Worm (Caenorhabditis elegans) whole organism, L3 larva: ENCODE measurements around the gene plep-1.

Experiments used
- R02D3.7 ChIP-seq: fragments of 150-350 bp; optimal IDR thresholded peaks from 2 replicates; lab custom pipeline; 2014; ENCODE audit warnings: missing biosample characterization, missing genetic modification characterization
- ama-1 ChIP-seq: fragments of 150-350 bp; optimal IDR thresholded peaks from 2 replicates; lab custom pipeline; 2018
- ceh-28 ChIP-seq: fragments of 150-350 bp; optimal IDR thresholded peaks from 2 replicates; lab custom pipeline; 2014; ENCODE audit warnings: missing biosample characterization, missing genetic modification reagents, missing genetic modification characterization
- ceh-9 ChIP-seq: sonication (generic microtip); optimal IDR thresholded peaks from 2 replicates; lab custom pipeline; 2018; ENCODE audit warnings: missing biosample characterization, missing genetic modification characterization
- daf-12 ChIP-seq: fragments of 150-350 bp; optimal IDR thresholded peaks from 2 replicates; lab custom pipeline; 2014; ENCODE audit warnings: missing biosample characterization, missing genetic modification reagents, missing genetic modification characterization
- egl-27 ChIP-seq: sonication (generic microtip); optimal IDR thresholded peaks from 4 replicates; lab custom pipeline; 2017; ENCODE audit warnings: missing biosample characterization, missing genetic modification reagents, missing genetic modification characterization
- elt-1 ChIP-seq: fragments of 150-350 bp; optimal IDR thresholded peaks from 2 replicates; lab custom pipeline; 2014; ENCODE audit warnings: missing biosample characterization, missing genetic modification characterization
- elt-2 ChIP-seq: sonication (generic microtip); optimal IDR thresholded peaks from 2 replicates; lab custom pipeline; 2016; ENCODE audit warnings: missing genetic modification reagents, mild to moderate bottlenecking, missing genetic modification characterization, missing compliant biosample characterization
- elt-3 ChIP-seq, 3 experiments: fragments of 150-350 bp in 1 of 3; sonication (generic microtip) in 2 of 3; optimal IDR thresholded peaks; 2 replicates in 2 of 3; 4 replicates in 1 of 3; lab custom pipeline; 2014 to 2017; ENCODE audit warnings: missing biosample characterization in 3 of 3, missing genetic modification characterization in 3 of 3
- eor-1 ChIP-seq, 2 experiments: fragments of 150-350 bp; optimal IDR thresholded peaks; 2 replicates each; lab custom pipeline; 2014 to 2018; ENCODE audit warnings: missing biosample characterization in 2 of 2, missing genetic modification characterization in 2 of 2
- fkh-10 ChIP-seq: sonication (generic microtip); optimal IDR thresholded peaks from 2 replicates; lab custom pipeline; 2017; ENCODE audit warnings: missing biosample characterization, missing genetic modification reagents, missing genetic modification characterization
- hmg-11 ChIP-seq: sonication (generic microtip); optimal IDR thresholded peaks from 2 replicates; lab custom pipeline; 2016; ENCODE audit warnings: missing genetic modification characterization, missing compliant biosample characterization
- jun-1 ChIP-seq: fragments of 150-350 bp; optimal IDR thresholded peaks from 2 replicates; lab custom pipeline; 2014; ENCODE audit warnings: missing biosample characterization, missing genetic modification reagents, missing genetic modification characterization
- mdl-1 ChIP-seq: fragments of 150-350 bp; optimal IDR thresholded peaks from 2 replicates; lab custom pipeline; 2014; ENCODE audit warnings: missing biosample characterization, missing genetic modification characterization
- mml-1 ChIP-seq: fragments of 150-350 bp; sonication (generic microtip); optimal IDR thresholded peaks from 3 replicates; lab custom pipeline; 2014; ENCODE audit warnings: missing biosample characterization, missing genetic modification characterization
- nfya-1 ChIP-seq: sonication (generic microtip); optimal IDR thresholded peaks from 2 replicates; lab custom pipeline; 2017; ENCODE audit warnings: missing genetic modification characterization, mild to moderate bottlenecking, missing compliant biosample characterization, antibody characterized with exemption, moderate library complexity; ENCODE audit not compliant: insufficient read depth
- nhr-11 ChIP-seq: fragments of 150-350 bp; optimal IDR thresholded peaks from 2 replicates; lab custom pipeline; 2014; ENCODE audit warnings: missing biosample characterization, missing genetic modification characterization
- nhr-12 ChIP-seq: fragments of 150-350 bp; optimal IDR thresholded peaks from 2 replicates; lab custom pipeline; 2014; ENCODE audit warnings: missing biosample characterization, missing genetic modification characterization
- nhr-23 ChIP-seq: fragments of 150-350 bp; optimal IDR thresholded peaks from 2 replicates; lab custom pipeline; 2014; ENCODE audit warnings: missing biosample characterization, missing genetic modification reagents, missing genetic modification characterization
- nhr-237 ChIP-seq: fragments of 150-350 bp; optimal IDR thresholded peaks from 2 replicates; lab custom pipeline; 2014; ENCODE audit warnings: missing biosample characterization, missing genetic modification characterization
- nhr-25 ChIP-seq: sonication (generic microtip); optimal IDR thresholded peaks from 2 replicates; lab custom pipeline; 2017; ENCODE audit warnings: missing biosample characterization, missing genetic modification characterization
- nhr-28 ChIP-seq: fragments of 150-350 bp; optimal IDR thresholded peaks from 2 replicates; lab custom pipeline; 2014; ENCODE audit warnings: missing biosample characterization, missing genetic modification characterization
- nhr-43 ChIP-seq: sonication (generic microtip); optimal IDR thresholded peaks from 2 replicates; lab custom pipeline; 2016; ENCODE audit warnings: mild to moderate bottlenecking, missing genetic modification characterization, missing compliant biosample characterization; ENCODE audit not compliant: poor library complexity, severe bottlenecking
- nhr-67 ChIP-seq: fragments of 150-350 bp; optimal IDR thresholded peaks from 2 replicates; lab custom pipeline; 2014; ENCODE audit warnings: missing biosample characterization, missing genetic modification characterization
- nhr-76 ChIP-seq: fragments of 150-350 bp; sonication (generic microtip); optimal IDR thresholded peaks from 5 replicates; lab custom pipeline; 2014; ENCODE audit warnings: missing biosample characterization, missing genetic modification characterization
- pqm-1 ChIP-seq: fragments of 150-350 bp; optimal IDR thresholded peaks from 2 replicates; lab custom pipeline; 2017; ENCODE audit warnings: missing biosample characterization, missing genetic modification characterization, inconsistent platforms
- snpc-4 ChIP-seq: fragments of 150-350 bp; optimal IDR thresholded peaks from 2 replicates; lab custom pipeline; 2014; ENCODE audit warnings: missing biosample characterization, missing genetic modification characterization
- tbx-2 ChIP-seq: sonication (generic microtip); optimal IDR thresholded peaks from 2 replicates; lab custom pipeline; 2016; ENCODE audit warnings: mild to moderate bottlenecking, missing genetic modification characterization, missing compliant biosample characterization
- unc-39 ChIP-seq: sonication (generic microtip); optimal IDR thresholded peaks from 4 replicates; lab custom pipeline; 2017; ENCODE audit warnings: missing biosample characterization, missing genetic modification characterization
- unc-62 ChIP-seq: fragments of 150-350 bp; sonication (generic microtip); optimal IDR thresholded peaks from 4 replicates; lab custom pipeline; 2014; ENCODE audit warnings: missing biosample characterization, missing genetic modification reagents, missing genetic modification characterization
- zag-1 ChIP-seq: fragments of 150-350 bp; optimal IDR thresholded peaks from 2 replicates; lab custom pipeline; 2014; ENCODE audit warnings: missing biosample characterization, missing genetic modification characterization
- ztf-11 ChIP-seq: fragments of 150-350 bp; optimal IDR thresholded peaks from 2 replicates; lab custom pipeline; 2014; ENCODE audit warnings: missing biosample characterization, missing genetic modification characterization
- ztf-4 ChIP-seq: fragments of 150-350 bp; optimal IDR thresholded peaks from 2 replicates; lab custom pipeline; 2014; ENCODE audit warnings: missing biosample characterization, missing genetic modification characterization

Gene plep-1

ce11 chrII:4344317-4344716 lies 32.3 kb upstream of the plep-1 start:
- TF ChIP-seq unc-62 (GFP tag; lab: Kevin White, UChicago), result no peak
- no peak for TF ChIP-seq nhr-25 (tag; lab: Kevin White, UChicago)
- TF ChIP-seq nhr-67 (tag; lab: Kevin White, UChicago), result no peak
- TF ChIP-seq nhr-23 (tag; lab: Kevin White, UChicago), result no peak
- no peak for TF ChIP-seq daf-12 (tag; lab: Kevin White, UChicago)
- TF ChIP-seq elt-2 (tag; lab: Kevin White, UChicago), result no peak
- TF ChIP-seq ztf-4 (tag; lab: Kevin White, UChicago), result no peak

- TF ChIP-seq ama-1 (lab: Kevin White, UChicago), result no peak
- TF ChIP-seq nhr-43, result no peak
- peak; percentile 99 for TF ChIP-seq nfya-1
- TF ChIP-seq zag-1 (tag; lab: Kevin White, UChicago), result no peak
These were observed 29.5 kb upstream of the plep-1 start for ce11 chrII:4341484-4341883.

ce11 chrII:4339882-4340281 lies 27.9 kb upstream of the plep-1 start, which contains the start of gene athp-2:
Gene athp-2 (plus strand): TSS chrII:4340182.
- TF ChIP-seq elt-2 (tag; lab: Kevin White, UChicago) (no peak), ceh-9 (no peak), tbx-2 (tag; lab: Kevin White, UChicago) (no peak), nhr-28 (tag; lab: Kevin White, UChicago) (no peak), unc-62 (GFP tag; lab: Kevin White, UChicago) (no peak), hmg-11 (tag; lab: Kevin White, UChicago) (no peak), jun-1 (no peak), nhr-25 (tag; lab: Kevin White, UChicago) (no peak), nhr-12 (no peak)
- TF ChIP-seq, all 47 proteins: peak for 0

ce11 chrII:4337731-4338130 lies 25.7 kb upstream of the plep-1 start:
- TF ChIP-seq nfya-1 (peak; percentile 84), daf-12 (tag; lab: Kevin White, UChicago) (no peak)

- no peak for TF ChIP-seq eor-1 (tag; optimal IDR thresholded peaks at IDR 0.05; lab: Kevin White, UChicago)
- no peak for TF ChIP-seq nhr-76
- no peak for TF ChIP-seq tbx-2 (tag; lab: Kevin White, UChicago)
- no peak for TF ChIP-seq ztf-11 (tag; lab: Kevin White, UChicago)
- TF ChIP-seq R02D3.7 (tag; lab: Kevin White, UChicago), result no peak
- no peak for TF ChIP-seq egl-27
- TF ChIP-seq ceh-9, result no peak
- no peak for TF ChIP-seq pqm-1 (tag; lab: Kevin White, UChicago)
- no peak for TF ChIP-seq unc-39 (tag; lab: Kevin White, UChicago)
- no peak for TF ChIP-seq elt-1 (tag; lab: Kevin White, UChicago)
- no peak for TF ChIP-seq zag-1 (tag; lab: Kevin White, UChicago)
- TF ChIP-seq elt-3 (tag; optimal IDR thresholded peaks at IDR 0.05; lab: Kevin White, UChicago), result no peak
- TF ChIP-seq ceh-28, result no peak
- no peak for TF ChIP-seq nhr-237 (tag; lab: Kevin White, UChicago)
- TF ChIP-seq nfya-1, result no peak
- TF ChIP-seq nhr-43, result no peak
These were observed 22.4 kb upstream of the plep-1 start, which contains the start of gene madf-3 for ce11 chrII:4334448-4334847. Gene madf-3 (plus strand): TSS chrII:4334748.

- TF ChIP-seq ceh-28 (peak; percentile 10), ceh-9 (no peak)
These were observed 16.7 kb upstream of the plep-1 start, which contains the start of gene H20J04.4 for ce11 chrII:4328716-4329115. Gene H20J04.4 (plus strand): TSS chrII:4329016.

ce11 chrII:4326420-4326819 lies 14.4 kb upstream of the plep-1 start, which contains the start of gene pfd-2:
Gene pfd-2 (plus strand): TSS chrII:4326720.
- TF ChIP-seq mdl-1 (tag; lab: Kevin White, UChicago) (no peak), mml-1 (tag; lab: Kevin White, UChicago) (no peak), fkh-10 (no peak), nhr-23 (tag; lab: Kevin White, UChicago) (no peak), unc-39 (tag; lab: Kevin White, UChicago) (no peak), ceh-9 (no peak), pqm-1 (tag; lab: Kevin White, UChicago) (no peak), snpc-4 (tag; lab: Kevin White, UChicago) (no peak), ztf-11 (tag; lab: Kevin White, UChicago) (no peak), nhr-28 (tag; lab: Kevin White, UChicago) (no peak), ama-1 (lab: Kevin White, UChicago) (no peak), egl-27 (no peak), nfya-1 (no peak), zag-1 (tag; lab: Kevin White, UChicago) (no peak), nhr-11 (no peak), elt-1 (tag; lab: Kevin White, UChicago) (no peak), nhr-76 (no peak), ztf-4 (tag; lab: Kevin White, UChicago) (no peak), unc-62 (GFP tag; lab: Kevin White, UChicago) (no peak)
